Fruit fly (Drosophila melanogaster) whole organism, embryonic: ENCODE results near the gene Pdxk.

Experiments used
- Bgb ChIP-seq: fragments of 200-800 bp; sonication (Bioruptor generic); IDR thresholded peaks from 2 replicates; pipeline ENCODE4 v1.3.6; 2022; ENCODE audit warnings: missing biosample characterization, missing genetic modification characterization; ENCODE audit not compliant: partially characterized antibody
- C15 ChIP-seq: fragments of 200-800 bp; sonication (Bioruptor generic); IDR thresholded peaks from 3 replicates; pipeline ENCODE4 v1.3.6; 2022; ENCODE audit warnings: missing biosample characterization, missing genetic modification characterization
- CG10147 ChIP-seq: fragments of 200-800 bp; sonication (Bioruptor generic); optimal IDR thresholded peaks from 2 replicates; lab custom pipeline; 2019; ENCODE audit warnings: missing biosample characterization, mild to moderate bottlenecking, missing genetic modification characterization, moderate library complexity
- CG10321 ChIP-seq: fragments of 200-800 bp; sonication (Bioruptor generic); IDR thresholded peaks from 2 replicates; pipeline ENCODE4 v1.3.6; 2022; ENCODE audit warnings: missing biosample characterization, missing genetic modification characterization
- CG11456 ChIP-seq: fragments of 200-800 bp; sonication (Bioruptor generic); IDR thresholded peaks from 3 replicates; pipeline ENCODE4 v1.3.6; 2022; ENCODE audit warnings: missing biosample characterization, missing genetic modification characterization
- CG12219 ChIP-seq: fragments of 200-800 bp; sonication (Bioruptor generic); optimal IDR thresholded peaks from 3 replicates; lab custom pipeline; 2018; ENCODE audit warnings: missing biosample characterization, mild to moderate bottlenecking, missing genetic modification characterization
- CG12744 ChIP-seq: fragments of 200-800 bp; sonication (Bioruptor generic); optimal IDR thresholded peaks from 2 replicates; lab custom pipeline; 2016; ENCODE audit warnings: missing biosample characterization, missing genetic modification characterization
- CG13123 ChIP-seq: fragments of 200-800 bp; sonication (Bioruptor generic); optimal IDR thresholded peaks from 2 replicates; lab custom pipeline; 2016; ENCODE audit warnings: missing biosample characterization, missing genetic modification characterization
- CG13296 ChIP-seq: fragments of 200-800 bp; sonication (Bioruptor generic); optimal IDR thresholded peaks from 3 replicates; lab custom pipeline; 2018; ENCODE audit warnings: missing biosample characterization, mild to moderate bottlenecking, missing genetic modification characterization
- CG14710 ChIP-seq: fragments of 200-800 bp; sonication (Bioruptor generic); optimal IDR thresholded peaks from 3 replicates; lab custom pipeline; 2019; ENCODE audit warnings: missing biosample characterization, mild to moderate bottlenecking, missing genetic modification characterization, moderate library complexity
- CG15011 ChIP-seq: fragments of 200-800 bp; sonication (Bioruptor generic); optimal IDR thresholded peaks from 3 replicates; lab custom pipeline; 2018; ENCODE audit warnings: missing biosample characterization, mild to moderate bottlenecking, missing genetic modification characterization
- CG18476 ChIP-seq: fragments of 200-800 bp; sonication (Bioruptor generic); optimal IDR thresholded peaks from 2 replicates; lab custom pipeline; 2016; ENCODE audit warnings: missing biosample characterization, mild to moderate bottlenecking, missing genetic modification characterization
- CG30020 ChIP-seq: fragments of 200-800 bp; optimal IDR thresholded peaks from 2 replicates; lab custom pipeline; 2019; ENCODE audit warnings: missing biosample characterization, mild to moderate bottlenecking, missing genetic modification characterization, moderate library complexity
- CG31365 ChIP-seq: fragments of 200-800 bp; sonication (Bioruptor generic); optimal IDR thresholded peaks from 2 replicates; lab custom pipeline; 2018; ENCODE audit warnings: missing biosample characterization, mild to moderate bottlenecking, missing genetic modification characterization
- CG32767 ChIP-seq: fragments of 200-800 bp; sonication (Bioruptor generic); IDR thresholded peaks from 2 replicates; pipeline ENCODE4 v1.3.6; 2022; ENCODE audit warnings: missing biosample characterization, missing genetic modification characterization
- CG34224 ChIP-seq: fragments of 200-800 bp; sonication (Bioruptor generic); IDR thresholded peaks from 3 replicates; pipeline ENCODE4 v1.3.6; 2022; ENCODE audit warnings: missing biosample characterization, missing genetic modification characterization; ENCODE audit not compliant: partially characterized antibody
- CG4282 ChIP-seq: fragments of 200-800 bp; sonication (Bioruptor generic); optimal IDR thresholded peaks from 2 replicates; lab custom pipeline; 2016; ENCODE audit warnings: missing biosample characterization, missing genetic modification characterization
- CG6689 ChIP-seq: fragments of 200-800 bp; sonication (Bioruptor generic); IDR thresholded peaks from 2 replicates; pipeline ENCODE4 v1.3.6; 2022; ENCODE audit warnings: missing biosample characterization, missing genetic modification characterization
- CG6791 ChIP-seq: fragments of 200-800 bp; sonication (Bioruptor generic); IDR thresholded peaks from 3 replicates; pipeline ENCODE4 v1.3.6; 2022; ENCODE audit warnings: missing biosample characterization, missing genetic modification characterization; ENCODE audit not compliant: partially characterized antibody
- CG7745 ChIP-seq: fragments of 200-800 bp; sonication (Bioruptor generic); optimal IDR thresholded peaks from 2 replicates; lab custom pipeline; 2018; ENCODE audit warnings: missing biosample characterization, mild to moderate bottlenecking, missing genetic modification characterization, moderate library complexity
- CG8281 ChIP-seq: fragments of 200-800 bp; sonication (Bioruptor generic); optimal IDR thresholded peaks from 2 replicates; lab custom pipeline; 2018; ENCODE audit warnings: missing biosample characterization, mild to moderate bottlenecking, missing genetic modification characterization, moderate library complexity
- CG9932 ChIP-seq: fragments of 200-800 bp; sonication (Bioruptor generic); IDR thresholded peaks from 2 replicates; pipeline ENCODE4 v1.3.6; 2022; ENCODE audit warnings: missing biosample characterization, missing genetic modification characterization
- Chrac-16 ChIP-seq: fragments of 200-800 bp; sonication (Bioruptor generic); optimal IDR thresholded peaks from 3 replicates; lab custom pipeline; 2016; ENCODE audit warnings: missing biosample characterization, missing genetic modification characterization
- Dek ChIP-seq: fragments of 200-800 bp; sonication (Bioruptor generic); optimal IDR thresholded peaks from 3 replicates; lab custom pipeline; 2019; ENCODE audit warnings: missing biosample characterization, mild to moderate bottlenecking, missing genetic modification characterization, moderate library complexity
- Dfd ChIP-seq, 2 experiments: fragments of >200 bp; optimal IDR thresholded peaks; 2 replicates each; lab custom pipeline; 2017; ENCODE audit warnings: missing biosample characterization in 2 of 2, missing genetic modification characterization in 2 of 2
- Dp ChIP-seq: fragments of 200-800 bp; sonication (Bioruptor generic); optimal IDR thresholded peaks from 2 replicates; lab custom pipeline; 2018; ENCODE audit warnings: missing biosample characterization, mild to moderate bottlenecking, missing genetic modification characterization, moderate library complexity
- Gsc ChIP-seq: fragments of 200-800 bp; sonication (Bioruptor generic); IDR thresholded peaks from 2 replicates; pipeline ENCODE4 v1.3.6; 2022; ENCODE audit warnings: missing biosample characterization, missing genetic modification characterization
- HLH4C ChIP-seq: fragments of 200-800 bp; sonication (Bioruptor generic); IDR thresholded peaks from 3 replicates; pipeline ENCODE4 v1.3.6; 2022; ENCODE audit warnings: missing biosample characterization, missing genetic modification characterization; ENCODE audit not compliant: partially characterized antibody
- HLHmδ ChIP-seq: fragments of 200-800 bp; sonication (Bioruptor generic); optimal IDR thresholded peaks from 2 replicates; lab custom pipeline; 2018; ENCODE audit warnings: missing biosample characterization, mild to moderate bottlenecking, missing genetic modification characterization, moderate library complexity
- HmgZ ChIP-seq: fragments of 200-800 bp; sonication (Bioruptor generic); optimal IDR thresholded peaks from 2 replicates; lab custom pipeline; 2018; ENCODE audit warnings: missing biosample characterization, mild to moderate bottlenecking, missing genetic modification characterization
- Mad ChIP-seq: fragments of 200-800 bp; sonication (Bioruptor generic); optimal IDR thresholded peaks from 2 replicates; lab custom pipeline; 2016; ENCODE audit warnings: missing biosample characterization, missing genetic modification characterization
- Meics ChIP-seq: fragments of 200-800 bp; sonication (Bioruptor generic); optimal IDR thresholded peaks from 2 replicates; lab custom pipeline; 2017; ENCODE audit warnings: missing biosample characterization, mild to moderate bottlenecking, missing genetic modification characterization
- NC2α ChIP-seq: fragments of 200-800 bp; sonication (Bioruptor generic); optimal IDR thresholded peaks from 2 replicates; lab custom pipeline; 2016; ENCODE audit warnings: missing biosample characterization, missing genetic modification characterization
- Nf-YC ChIP-seq: fragments of 200-800 bp; optimal IDR thresholded peaks from 3 replicates; lab custom pipeline; 2019; ENCODE audit warnings: missing biosample characterization, mild to moderate bottlenecking, missing genetic modification characterization, moderate library complexity
- ab ChIP-seq: fragments of 200-800 bp; sonication (Bioruptor generic); optimal IDR thresholded peaks from 2 replicates; lab custom pipeline; 2016; ENCODE audit warnings: missing biosample characterization, missing genetic modification characterization
- ci ChIP-seq: fragments of 200-800 bp; sonication (Bioruptor generic); IDR thresholded peaks from 3 replicates; pipeline ENCODE4 v1.3.6; 2022; ENCODE audit warnings: missing biosample characterization, missing genetic modification characterization
- crc ChIP-seq: fragments of 200-800 bp; sonication (Bioruptor generic); optimal IDR thresholded peaks from 2 replicates; lab custom pipeline; 2016; ENCODE audit warnings: missing biosample characterization, missing genetic modification characterization
- cwo ChIP-seq: fragments of 200-800 bp; sonication (Bioruptor generic); optimal IDR thresholded peaks from 3 replicates; lab custom pipeline; 2017; ENCODE audit warnings: missing biosample characterization, missing genetic modification characterization, mild to moderate bottlenecking, moderate library complexity, missing genetic modification reagents
- dimm ChIP-seq: fragments of 200-800 bp; sonication (Bioruptor generic); IDR thresholded peaks from 2 replicates; pipeline ENCODE4 v1.3.6; 2022; ENCODE audit warnings: missing biosample characterization, missing genetic modification characterization
- gfzf ChIP-seq: fragments of 200-800 bp; sonication (Bioruptor generic); optimal IDR thresholded peaks from 2 replicates; lab custom pipeline; 2016; ENCODE audit warnings: missing biosample characterization, mild to moderate bottlenecking, missing genetic modification characterization, moderate library complexity
- luna ChIP-seq: fragments of 200-800 bp; sonication (Bioruptor generic); optimal IDR thresholded peaks from 2 replicates; lab custom pipeline; 2016; ENCODE audit warnings: missing biosample characterization, missing genetic modification characterization
- mam ChIP-seq: fragments of 200-800 bp; sonication (Bioruptor generic); optimal IDR thresholded peaks from 3 replicates; lab custom pipeline; 2016; ENCODE audit warnings: missing biosample characterization, missing genetic modification characterization
- nau ChIP-seq: fragments of 200-800 bp; sonication (Bioruptor generic); optimal IDR thresholded peaks from 3 replicates; lab custom pipeline; 2017; ENCODE audit warnings: missing biosample characterization, mild to moderate bottlenecking, missing genetic modification characterization, missing genetic modification reagents
- pum ChIP-seq: fragments of 200-800 bp; sonication (Bioruptor generic); optimal IDR thresholded peaks from 2 replicates; lab custom pipeline; 2016; ENCODE audit warnings: missing biosample characterization, missing genetic modification characterization
- rib ChIP-seq: fragments of 200-800 bp; sonication (Bioruptor generic); IDR thresholded peaks from 2 replicates; pipeline ENCODE4 v1.3.6; 2022; ENCODE audit warnings: missing biosample characterization, missing genetic modification characterization
- row ChIP-seq: fragments of 200-800 bp; sonication (Bioruptor generic); IDR thresholded peaks from 3 replicates; pipeline ENCODE4 v1.3.6; 2022; ENCODE audit warnings: missing biosample characterization, missing genetic modification characterization
- sna ChIP-seq: fragments of 200-800 bp; sonication (Bioruptor generic); IDR thresholded peaks from 2 replicates; pipeline ENCODE4 v1.3.6; 2022; ENCODE audit warnings: missing biosample characterization, missing genetic modification characterization; ENCODE audit not compliant: partially characterized antibody
- trh ChIP-seq: fragments of 200-800 bp; sonication (Bioruptor generic); optimal IDR thresholded peaks from 2 replicates; lab custom pipeline; 2016; ENCODE audit warnings: missing biosample characterization, missing genetic modification characterization

The Pdxk gene

DNA sequence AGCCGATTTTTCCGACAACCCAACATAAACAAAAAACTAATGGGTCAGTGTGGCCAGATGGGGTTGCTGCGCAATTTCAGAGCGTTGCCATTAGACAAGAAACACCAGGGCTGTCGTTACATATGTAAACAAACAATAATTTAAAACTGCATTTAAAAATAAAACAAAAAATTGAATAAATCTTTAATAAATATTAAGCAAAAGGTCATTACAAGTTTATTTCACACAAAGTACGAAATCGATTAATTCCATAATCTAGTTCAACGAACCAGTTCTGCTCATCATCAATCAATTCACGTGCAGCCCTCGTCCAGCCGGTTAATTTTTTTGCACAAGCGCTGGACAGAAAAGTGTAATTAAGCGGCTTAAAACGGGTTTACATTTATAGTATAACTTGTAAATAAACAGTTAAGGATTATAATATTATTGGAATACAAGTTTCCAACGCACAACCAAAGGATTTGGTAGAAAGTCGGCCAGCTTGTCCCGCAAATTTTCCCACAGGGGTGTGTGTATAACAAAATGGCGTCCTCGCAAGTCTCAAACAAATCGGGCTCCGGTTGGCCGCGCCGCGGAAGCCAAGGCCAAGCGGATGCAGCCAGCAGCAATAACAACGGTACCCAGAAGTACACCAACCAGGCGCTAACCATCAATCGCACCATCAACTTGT, 50.8 kb downstream of the Pdxk start, which contains the start of the genes CG4022 and Cpsf5 (continued):
- TF ChIP-seq CG12219 (GFP tag; lab: Kevin White, UChicago) = peak; percentile 69
- peak; percentile 72 for TF ChIP-seq CG13296 (GFP tag; lab: Kevin White, UChicago)
- TF ChIP-seq HLHmδ (GFP tag; lab: Kevin White, UChicago) = no peak
- peak; percentile 91 for TF ChIP-seq CG32767 (GFP tag; lab: Robert Waterston, UW)
- peak; percentile 36 for TF ChIP-seq nau (GFP tag; lab: Kevin White, UChicago)
- TF ChIP-seq Dfd (GFP tag; optimal IDR thresholded peaks at IDR 0.05; lab: Kevin White, UChicago) = no peak
- peak; percentile 85 for TF ChIP-seq Mad (GFP tag; lab: Kevin White, UChicago)
- peak; percentile 91 for TF ChIP-seq HmgZ (tag; lab: Kevin White, UChicago)
- peak; percentile 41; the same call in 1 of the 3 replicates for TF ChIP-seq HLH4C (GFP tag; lab: Robert Waterston, UW)
- TF ChIP-seq CG10321 (GFP tag; lab: Robert Waterston, UW) = peak; percentile 40; the same call in 1 of the 2 replicates
- peak; percentile 93 for TF ChIP-seq CG9932
- peak; percentile 65 for TF ChIP-seq trh (GFP tag; lab: Kevin White, UChicago)
- no peak for TF ChIP-seq CG34224 (GFP tag; lab: Robert Waterston, UW)
- TF ChIP-seq sna (GFP tag; lab: Robert Waterston, UW) = no peak
- TF ChIP-seq CG11456 (GFP tag; lab: Robert Waterston, UW) = peak; percentile 78; the same call in 2 of the 3 replicates
- TF ChIP-seq Dek = peak; percentile 83
- no peak for TF ChIP-seq NC2α
- peak; percentile 28 for TF ChIP-seq Dp (GFP tag; lab: Kevin White, UChicago)
- peak; percentile 74 for TF ChIP-seq CG13123 (GFP tag; lab: Kevin White, UChicago)
- TF ChIP-seq CG6689 = peak; percentile 79
- TF ChIP-seq CG31365 = peak; percentile 13
- peak; percentile 95 for TF ChIP-seq row (GFP tag; lab: Robert Waterston, UW)
- no peak for TF ChIP-seq Gsc (GFP tag; lab: Robert Waterston, UW)
- no peak for TF ChIP-seq CG6791
- TF ChIP-seq CG12744 (GFP tag; lab: Kevin White, UChicago) = peak; percentile 62
- TF ChIP-seq ab (GFP tag; lab: Kevin White, UChicago) = peak; percentile 45
- TF ChIP-seq Chrac-16 (GFP tag; lab: Kevin White, UChicago) = peak; percentile 85
- TF ChIP-seq CG4282 = no peak
- TF ChIP-seq CG14710 (tag; lab: Kevin White, UChicago) = peak; percentile 90
- peak; percentile 36 for TF ChIP-seq CG8281
- TF ChIP-seq CG7745 (tag; lab: Kevin White, UChicago) = peak; percentile 99
- peak; percentile 89; the same call in 1 of the 2 replicates for TF ChIP-seq rib (GFP tag; lab: Robert Waterston, UW)
- TF ChIP-seq CG30020 = peak; percentile 78
- TF ChIP-seq ci (GFP tag; lab: Robert Waterston, UW) = peak; percentile 90
- peak; percentile 58 for TF ChIP-seq cwo (GFP tag; lab: Kevin White, UChicago)
- peak; percentile 73 for TF ChIP-seq mam
- TF ChIP-seq CG10147 (GFP tag; lab: Kevin White, UChicago) = peak; percentile 71
- no peak; the same call in 1 of the 2 replicates for TF ChIP-seq dimm (GFP tag; lab: Robert Waterston, UW)
- TF ChIP-seq gfzf = peak; percentile 71
- peak; percentile 79; the same call in 1 of the 3 replicates for TF ChIP-seq C15
- TF ChIP-seq Nf-YC (tag; lab: Kevin White, UChicago) = peak; percentile 79
- TF ChIP-seq Meics (GFP tag; lab: Kevin White, UChicago) = peak; percentile 78
- TF ChIP-seq crc (GFP tag; lab: Kevin White, UChicago) = no peak
- TF ChIP-seq CG18476 (GFP tag; lab: Kevin White, UChicago) = peak; percentile 68
- TF ChIP-seq pum (GFP tag; lab: Kevin White, UChicago) = peak; percentile 61
- no peak for TF ChIP-seq luna
- peak; percentile 29 for TF ChIP-seq CG15011
- peak; percentile 23; the same call in 1 of the 2 replicates for TF ChIP-seq Bgb (GFP tag; lab: Robert Waterston, UW)
